6 fruit fly cellular contexts compared by ENCODE assay signal in the genomic region with DNA sequence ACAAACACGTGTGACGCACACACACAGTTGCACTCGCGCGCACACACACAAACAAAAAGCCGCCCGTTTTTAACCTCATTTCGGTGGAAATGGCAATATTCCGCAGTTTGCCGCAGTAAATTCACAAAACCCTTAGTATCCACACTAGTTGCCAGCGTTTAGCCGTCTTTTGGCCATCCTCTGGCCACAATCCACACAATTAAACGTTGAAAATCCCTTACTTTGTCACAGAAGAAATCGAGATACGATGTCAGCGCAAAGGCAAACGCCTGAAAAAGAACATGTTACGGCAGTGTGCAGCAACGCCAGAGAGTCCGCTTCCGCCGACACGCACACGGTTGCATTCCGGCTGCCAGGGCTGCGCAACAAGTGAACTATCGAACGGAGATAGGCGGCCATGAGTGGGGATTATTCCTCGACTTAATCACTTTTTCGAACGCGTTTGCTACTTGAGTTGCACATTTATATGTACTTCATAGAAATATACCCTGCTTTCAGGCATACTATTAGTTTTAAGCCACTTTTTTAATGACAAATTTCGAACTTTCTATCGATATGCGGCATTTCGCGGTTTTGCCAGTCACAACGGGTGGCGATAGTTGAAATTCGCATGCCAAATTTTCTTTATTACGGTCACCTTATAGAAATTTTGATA.
A peak's percentile ranks its signal among the peaks of the same experiment; 100 is the strongest.
TF ChIP-seq lines count a peak whose summit lies in the region.

A gene (minus strand): TSS at position 282 of the 655 bp plus-strand sequence.

- peak; percentile 53 for TF ChIP-seq CTCF in whole organism, embryonic (GFP tag; optimal IDR thresholded peaks at IDR 0.05; lab: Kevin White, UChicago)

TF ChIP-seq in Kc167, 6 proteins besides CTCF, POLR2A, EP300 and RAD21:
- TF ChIP-seq h (optimal IDR thresholded peaks at IDR 0.05; lab: Kevin White, UChicago) (no peak), insv (optimal IDR thresholded peaks at IDR 0.05; lab: Kevin White, UChicago) (no peak), psq (optimal IDR thresholded peaks at IDR 0.05; lab: Kevin White, UChicago) (no peak), Sin3A (optimal IDR thresholded peaks at IDR 0.05; lab: Kevin White, UChicago) (peak; percentile 26), Myc (optimal IDR thresholded peaks at IDR 0.05; lab: Kevin White, UChicago) (no peak)
TF ChIP-seq in Kc167: peak in this region for 1.

TF ChIP-seq in whole organism, adult, 20 proteins besides CTCF, POLR2A, EP300 and RAD21 (continues in another document):
- TF ChIP-seq Mnt (GFP tag; optimal IDR thresholded peaks at IDR 0.05; lab: Kevin White, UChicago) (peak; percentile 99), tj (GFP tag; optimal IDR thresholded peaks at IDR 0.05; lab: Kevin White, UChicago) (peak; percentile 82), CG1620 (GFP tag; optimal IDR thresholded peaks at IDR 0.05; lab: Kevin White, UChicago) (peak; percentile 97), CG33017 (tag; optimal IDR thresholded peaks at IDR 0.05; lab: Kevin White, UChicago) (peak; percentile 6), ovo (GFP tag; optimal IDR thresholded peaks at IDR 0.05; lab: Kevin White, UChicago) (peak; percentile 95), CG14711 (tag; optimal IDR thresholded peaks at IDR 0.05; lab: Kevin White, UChicago) (peak; percentile 58), CG5204 (GFP tag; optimal IDR thresholded peaks at IDR 0.05; lab: Kevin White, UChicago) (peak; percentile 73), bab1 (GFP tag; optimal IDR thresholded peaks at IDR 0.05; lab: Kevin White, UChicago) (peak; percentile 86), CG12768 (GFP tag; optimal IDR thresholded peaks at IDR 0.05; lab: Kevin White, UChicago) (peak; percentile 79), Crg-1 (GFP tag; optimal IDR thresholded peaks at IDR 0.05; lab: Kevin White, UChicago) (peak; percentile 96), CG7101 (tag; optimal IDR thresholded peaks at IDR 0.05; lab: Kevin White, UChicago) (peak; percentile 85), Hr96 (GFP tag; optimal IDR thresholded peaks at IDR 0.05; lab: Kevin White, UChicago) (peak; percentile 95), CG7045 (GFP tag; optimal IDR thresholded peaks at IDR 0.05; lab: Kevin White, UChicago) (peak; percentile 74), cnc (optimal IDR thresholded peaks at IDR 0.05; lab: Kevin White, UChicago) (no peak), kay (GFP tag; lab: Kevin White, UChicago; ENCODE audit: borderline replicate concordance) (no peak)

TF ChIP-seq in whole organism, embryonic, 481 proteins besides CTCF, POLR2A, EP300 and RAD21 (continues in another document):
- peak; percentile 75 for TF ChIP-seq da (GFP tag; optimal IDR thresholded peaks at IDR 0.05; lab: Kevin White, UChicago)
- TF ChIP-seq CG12942 (GFP tag; optimal IDR thresholded peaks at IDR 0.05; lab: Kevin White, UChicago): peak; percentile 69
- TF ChIP-seq ATbp (GFP tag; optimal IDR thresholded peaks at IDR 0.05; lab: Kevin White, UChicago): peak; percentile 77
- TF ChIP-seq Eip74EF (GFP tag; optimal IDR thresholded peaks at IDR 0.05; lab: Kevin White, UChicago): peak in 1 of 2 experiments; percentile 34
- TF ChIP-seq Rx (GFP tag; IDR thresholded peaks at IDR 0.05; lab: Robert Waterston, UW): peak; percentile 64
- peak; percentile 88 for TF ChIP-seq p53 (GFP tag; optimal IDR thresholded peaks at IDR 0.05; lab: Kevin White, UChicago)
- TF ChIP-seq Asciz (GFP tag; optimal IDR thresholded peaks at IDR 0.05; lab: Kevin White, UChicago): peak; percentile 75
- peak; percentile 26; the same call in 1 of the 2 replicates for TF ChIP-seq Drgx (GFP tag; IDR thresholded peaks at IDR 0.05; lab: Robert Waterston, UW)
- peak; percentile 92 for TF ChIP-seq bcd (GFP tag; optimal IDR thresholded peaks at IDR 0.05; lab: Kevin White, UChicago)
- peak; percentile 66 for TF ChIP-seq gsb-n (tag; optimal IDR thresholded peaks at IDR 0.05; lab: Kevin White, UChicago)
- peak; percentile 84 for TF ChIP-seq CG12071 (GFP tag; optimal IDR thresholded peaks at IDR 0.05; lab: Kevin White, UChicago)
- TF ChIP-seq Pdp1 (GFP tag; optimal IDR thresholded peaks at IDR 0.05; lab: Kevin White, UChicago): peak; percentile 70 to 74
- TF ChIP-seq ro (GFP tag; IDR thresholded peaks at IDR 0.05; lab: Robert Waterston, UW): 0 out of 2 replicates have a peak, but pooled peaks have one; percentile 25
- peak; percentile 83 for TF ChIP-seq CG11723 (GFP tag; optimal IDR thresholded peaks at IDR 0.05; lab: Kevin White, UChicago)
- peak; percentile 82 for TF ChIP-seq CG17361 (GFP tag; IDR thresholded peaks at IDR 0.05; lab: Robert Waterston, UW)

TF ChIP-seq in whole organism, prepupa, 60 proteins besides CTCF, POLR2A, EP300 and RAD21 (continues in another document):
- peak; percentile 66 for TF ChIP-seq Sox14 (GFP tag; optimal IDR thresholded peaks at IDR 0.05; lab: Kevin White, UChicago)
- TF ChIP-seq pdm3 (GFP tag; optimal IDR thresholded peaks at IDR 0.05; lab: Kevin White, UChicago): peak; percentile 73
- peak; percentile 43 to 84 for TF ChIP-seq salr (GFP tag; optimal IDR thresholded peaks at IDR 0.05; lab: Kevin White, UChicago)
- peak; percentile 62 for TF ChIP-seq Sox15 (GFP tag; optimal IDR thresholded peaks at IDR 0.05; lab: Kevin White, UChicago)
- TF ChIP-seq Gug (GFP tag; IDR thresholded peaks at IDR 0.05; lab: Robert Waterston, UW): peak; percentile 35; the same call in 1 of the 2 replicates
- TF ChIP-seq Hr38 (GFP tag; optimal IDR thresholded peaks at IDR 0.05; lab: Kevin White, UChicago): no peak
- peak; percentile 60 for TF ChIP-seq vri (GFP tag; optimal IDR thresholded peaks at IDR 0.05; lab: Kevin White, UChicago)
- peak; percentile 19; the same call in 1 of the 3 replicates for TF ChIP-seq CG8119 (GFP tag; IDR thresholded peaks at IDR 0.05; lab: Robert Waterston, UW)
- TF ChIP-seq acj6 (GFP tag; optimal IDR thresholded peaks at IDR 0.05; lab: Kevin White, UChicago): peak; percentile 72
- TF ChIP-seq Eip78C (GFP tag; lab: Kevin White, UChicago): peak; percentile 91
- peak; percentile 31 for TF ChIP-seq Hr4 (GFP tag; optimal IDR thresholded peaks at IDR 0.05; lab: Kevin White, UChicago)
- peak; percentile 66 for TF ChIP-seq CG3032 (tag; optimal IDR thresholded peaks at IDR 0.05; lab: Kevin White, UChicago)
- TF ChIP-seq CG16779 (tag; optimal IDR thresholded peaks at IDR 0.05; lab: Kevin White, UChicago): no peak
- peak; percentile 76 for TF ChIP-seq CG6163 (GFP tag; IDR thresholded peaks at IDR 0.05; lab: Robert Waterston, UW)
- peak; percentile 56 for TF ChIP-seq CG10631 (GFP tag; optimal IDR thresholded peaks at IDR 0.05; lab: Kevin White, UChicago)
- peak; percentile 76 for TF ChIP-seq CG6808 (GFP tag; optimal IDR thresholded peaks at IDR 0.05; lab: Kevin White, UChicago)

TF ChIP-seq in whole organism, pupa, 21 proteins besides CTCF, POLR2A, EP300 and RAD21 (continues in another document):
- TF ChIP-seq Pif1B (GFP tag; optimal IDR thresholded peaks at IDR 0.05; lab: Kevin White, UChicago): peak; percentile 60
- TF ChIP-seq Ets98B (GFP tag; IDR thresholded peaks at IDR 0.05; lab: Robert Waterston, UW): peak; percentile 64
- TF ChIP-seq CG15710 (tag; optimal IDR thresholded peaks at IDR 0.05; lab: Kevin White, UChicago): peak; percentile 62
- no peak for TF ChIP-seq CG32121 (GFP tag; IDR thresholded peaks at IDR 0.05; lab: Robert Waterston, UW)
- no peak for TF ChIP-seq CG10348 (GFP tag; IDR thresholded peaks at IDR 0.05; lab: Robert Waterston, UW)
- peak; percentile 66 for TF ChIP-seq Pif1A (GFP tag; optimal IDR thresholded peaks at IDR 0.05; lab: Kevin White, UChicago)
- TF ChIP-seq CG12605 (GFP tag; IDR thresholded peaks at IDR 0.05; lab: Robert Waterston, UW): peak; percentile 50; the same call in 1 of the 2 replicates
- TF ChIP-seq rn (GFP tag; IDR thresholded peaks at IDR 0.05; lab: Robert Waterston, UW): 0 out of 2 replicates have a peak, but pooled peaks have one; percentile 32
- no peak for TF ChIP-seq CG14655 (GFP tag; optimal IDR thresholded peaks at IDR 0.05; lab: Kevin White, UChicago)
- peak; percentile 55 for TF ChIP-seq gl (tag; optimal IDR thresholded peaks at IDR 0.05; lab: Kevin White, UChicago)
- peak; percentile 80 for TF ChIP-seq CG4496 (GFP tag; IDR thresholded peaks at IDR 0.05; lab: Robert Waterston, UW)
- peak; percentile 29 for TF ChIP-seq CG8159 (tag; optimal IDR thresholded peaks at IDR 0.05; lab: Kevin White, UChicago)
- TF ChIP-seq fd96Ca (GFP tag; IDR thresholded peaks at IDR 0.05; lab: Robert Waterston, UW): peak; percentile 60; the same call in 1 of the 3 replicates
- peak; percentile 16 for TF ChIP-seq CG9948 (tag; optimal IDR thresholded peaks at IDR 0.05; lab: Kevin White, UChicago)
- no peak for TF ChIP-seq D1 (tag; optimal IDR thresholded peaks at IDR 0.05; lab: Kevin White, UChicago)
- TF ChIP-seq CG8301 (tag; optimal IDR thresholded peaks at IDR 0.05; lab: Kevin White, UChicago): peak; percentile 25
- TF ChIP-seq EcR (GFP tag; optimal IDR thresholded peaks at IDR 0.05; lab: Kevin White, UChicago): no peak
- TF ChIP-seq CG13204 (GFP tag; optimal IDR thresholded peaks at IDR 0.05; lab: Kevin White, UChicago): no peak

TF ChIP-seq in whole organism, wandering third instar larva, 38 proteins besides CTCF, POLR2A, EP300 and RAD21 (continues in another document):
- TF ChIP-seq lola (GFP tag; optimal IDR thresholded peaks at IDR 0.05; lab: Kevin White, UChicago) (no peak), CG9705 (GFP tag; optimal IDR thresholded peaks at IDR 0.05; lab: Kevin White, UChicago) (peak; percentile 91), CG32264 (GFP tag; optimal IDR thresholded peaks at IDR 0.05; lab: Kevin White, UChicago) (peak; percentile 16), Vsx2 (GFP tag; optimal IDR thresholded peaks at IDR 0.05; lab: Kevin White, UChicago; ENCODE audit: partially characterized antibody) (no peak), usp (GFP tag; optimal IDR thresholded peaks at IDR 0.05; lab: Kevin White, UChicago) (no peak), Hnf4 (GFP tag; optimal IDR thresholded peaks at IDR 0.05; lab: Kevin White, UChicago) (peak; percentile 70), dl (GFP tag; optimal IDR thresholded peaks at IDR 0.05; lab: Kevin White, UChicago; ENCODE audit: insufficient read depth in 1 of 2, partially characterized antibody in 2 of 2) (no peak), Mio (GFP tag; optimal IDR thresholded peaks at IDR 0.05; lab: Kevin White, UChicago) (no peak), OdsH (GFP tag; optimal IDR thresholded peaks at IDR 0.05; lab: Kevin White, UChicago) (peak; percentile 51), fru (GFP tag; optimal IDR thresholded peaks at IDR 0.05; lab: Kevin White, UChicago) (peak; percentile 72), GATAd (GFP tag; optimal IDR thresholded peaks at IDR 0.05; lab: Kevin White, UChicago) (peak; percentile 48), jim (GFP tag; optimal IDR thresholded peaks at IDR 0.05; lab: Kevin White, UChicago) (no peak), pan (optimal IDR thresholded peaks at IDR 0.05; lab: Kevin White, UChicago) (no peak), Rel (GFP tag; optimal IDR thresholded peaks at IDR 0.05; lab: Kevin White, UChicago) (no peak), Rel (tag; optimal IDR thresholded peaks at IDR 0.05; lab: Kevin White, UChicago) (peak; percentile 68), rgr (GFP tag; optimal IDR thresholded peaks at IDR 0.05; lab: Kevin White, UChicago) (peak; percentile 80), brk (GFP tag; optimal IDR thresholded peaks at IDR 0.05; lab: Kevin White, UChicago) (no peak), Dif (GFP tag; optimal IDR thresholded peaks at IDR 0.05; lab: Kevin White, UChicago; ENCODE audit: partially characterized antibody) (no peak), br (GFP tag; optimal IDR thresholded peaks at IDR 0.05; lab: Kevin White, UChicago) (peak; percentile 70)
